Fruit fly (Drosophila melanogaster) whole organism, pupa: Measurements from ENCODE around the gene Acer.

Experiments used
- CG10348 ChIP-seq: fragments of 200-800 bp; sonication (Bioruptor generic); IDR thresholded peaks from 2 replicates; pipeline ENCODE4 v1.3.6; 2022; ENCODE audit warnings: missing biosample characterization, missing genetic modification characterization
- CG12605 ChIP-seq: fragments of 200-800 bp; sonication (Bioruptor generic); IDR thresholded peaks from 2 replicates; pipeline ENCODE4 v1.3.6; 2022; ENCODE audit warnings: missing biosample characterization, missing genetic modification characterization
- CG13204 ChIP-seq: fragments of 200-800 bp; sonication (Bioruptor generic); optimal IDR thresholded peaks from 2 replicates; lab custom pipeline; 2018; ENCODE audit warnings: missing biosample characterization, mild to moderate bottlenecking, missing genetic modification characterization, moderate library complexity
- CG14655 ChIP-seq: fragments of 200-800 bp; sonication (Bioruptor generic); optimal IDR thresholded peaks from 3 replicates; lab custom pipeline; 2017; ENCODE audit warnings: mild to moderate bottlenecking, missing biosample characterization, missing genetic modification reagents, missing genetic modification characterization
- CG15710 ChIP-seq: fragments of 200-800 bp; sonication (Bioruptor generic); optimal IDR thresholded peaks from 2 replicates; lab custom pipeline; 2018; ENCODE audit warnings: missing biosample characterization, mild to moderate bottlenecking, missing genetic modification characterization, moderate library complexity
- CG17806 ChIP-seq: fragments of 200-800 bp; sonication (Bioruptor generic); optimal IDR thresholded peaks from 2 replicates; lab custom pipeline; 2018; ENCODE audit warnings: missing biosample characterization, mild to moderate bottlenecking, missing genetic modification characterization, moderate library complexity
- CG32121 ChIP-seq: fragments of 200-800 bp; sonication (Bioruptor generic); IDR thresholded peaks from 2 replicates; pipeline ENCODE4 v1.3.6; 2022; ENCODE audit warnings: missing biosample characterization, missing genetic modification characterization
- CG34367 ChIP-seq: fragments of 200-800 bp; sonication (Bioruptor generic); optimal IDR thresholded peaks from 2 replicates; lab custom pipeline; 2018; ENCODE audit warnings: missing biosample characterization, mild to moderate bottlenecking, missing genetic modification characterization
- CG4496 ChIP-seq: fragments of 200-800 bp; sonication (Bioruptor generic); IDR thresholded peaks from 3 replicates; pipeline ENCODE4 v1.3.6; 2022; ENCODE audit warnings: missing biosample characterization, missing genetic modification characterization
- CG8159 ChIP-seq: fragments of 200-800 bp; sonication (Bioruptor generic); optimal IDR thresholded peaks from 3 replicates; lab custom pipeline; 2018; ENCODE audit warnings: missing biosample characterization, mild to moderate bottlenecking, missing genetic modification characterization, moderate library complexity
- CG8301 ChIP-seq: fragments of 200-800 bp; sonication (Bioruptor generic); optimal IDR thresholded peaks from 2 replicates; lab custom pipeline; 2018; ENCODE audit warnings: missing biosample characterization, mild to moderate bottlenecking, missing genetic modification characterization
- CG9948 ChIP-seq: fragments of 200-800 bp; sonication (Bioruptor generic); optimal IDR thresholded peaks from 2 replicates; lab custom pipeline; 2018; ENCODE audit warnings: missing biosample characterization, mild to moderate bottlenecking, missing genetic modification characterization, moderate library complexity
- D1 ChIP-seq: fragments of 200-800 bp; sonication (Bioruptor generic); optimal IDR thresholded peaks from 2 replicates; lab custom pipeline; 2018; ENCODE audit warnings: missing biosample characterization, mild to moderate bottlenecking, missing genetic modification characterization, moderate library complexity
- EcR ChIP-seq: fragments of 200-800 bp; sonication (Bioruptor generic); optimal IDR thresholded peaks from 3 replicates; lab custom pipeline; 2019; ENCODE audit warnings: missing biosample characterization, missing genetic modification characterization, mild to moderate bottlenecking, moderate library complexity, missing genetic modification reagents
- Ets98B ChIP-seq: fragments of 200-800 bp; sonication (Bioruptor generic); IDR thresholded peaks from 2 replicates; pipeline ENCODE4 v1.3.6; 2022; ENCODE audit warnings: missing biosample characterization, missing genetic modification characterization
- Pif1A ChIP-seq: fragments of 200-800 bp; sonication (Bioruptor generic); optimal IDR thresholded peaks from 3 replicates; lab custom pipeline; 2016; ENCODE audit warnings: missing biosample characterization, missing genetic modification characterization
- Pif1B ChIP-seq: fragments of 200-800 bp; sonication (Bioruptor generic); optimal IDR thresholded peaks from 3 replicates; lab custom pipeline; 2016; ENCODE audit warnings: missing biosample characterization, missing genetic modification characterization
- Snoo ChIP-seq: fragments of 200-800 bp; sonication (Bioruptor generic); optimal IDR thresholded peaks from 3 replicates; lab custom pipeline; 2017; ENCODE audit warnings: missing biosample characterization, mild to moderate bottlenecking, missing genetic modification characterization, inconsistent platforms
- fd96Ca ChIP-seq: fragments of 200-800 bp; sonication (Bioruptor generic); IDR thresholded peaks from 3 replicates; pipeline ENCODE4 v1.3.6; 2022; ENCODE audit warnings: missing biosample characterization, missing genetic modification characterization
- gl ChIP-seq: fragments of 200-800 bp; sonication (Bioruptor generic); optimal IDR thresholded peaks from 2 replicates; lab custom pipeline; 2018; ENCODE audit warnings: missing biosample characterization, mild to moderate bottlenecking, missing genetic modification characterization
- rn ChIP-seq: fragments of 200-800 bp; sonication (Bioruptor generic); IDR thresholded peaks from 2 replicates; pipeline ENCODE4 v1.3.6; 2022; ENCODE audit warnings: missing biosample characterization, missing genetic modification characterization

The Acer gene

dm6 chr2L:8521724-8522309 is at the start of gene Acer:
Acer (plus strand) TSS chr2L:8521933.
- TF ChIP-seq rn (GFP tag; lab: Robert Waterston, UW) (no peak), CG34367 (tag; lab: Kevin White, UChicago) (no peak), CG9948 (no peak), CG15710 (tag; lab: Kevin White, UChicago) (no peak), CG8301 (no peak), Ets98B (GFP tag; lab: Robert Waterston, UW) (peak; percentile 32; the same call in 1 of the 2 replicates), CG4496 (0 out of 3 replicates have a peak, but pooled peaks have one; percentile 19), CG14655 (GFP tag; lab: Kevin White, UChicago) (no peak), CG32121 (0 out of 2 replicates have a peak, but pooled peaks have one; percentile 16), EcR (peak; percentile 1), CG12605 (GFP tag; lab: Robert Waterston, UW) (0 out of 2 replicates have a peak, but pooled peaks have one; percentile 46), CG8159 (no peak), gl (tag; lab: Kevin White, UChicago) (no peak), CG17806 (no peak)
- TF ChIP-seq, all 21 proteins: peak for 5

dm6 chr2L:8473448-8473847 is 48.3 kb upstream of the Acer start:
- TF ChIP-seq CG8301: peak; percentile 77
- TF ChIP-seq CG32121: peak; percentile 30; the same call in 1 of the 2 replicates
- peak; percentile 88 for TF ChIP-seq CG17806
- peak; percentile 73 for TF ChIP-seq Snoo
- TF ChIP-seq CG34367 (tag; lab: Kevin White, UChicago): peak; percentile 64
- TF ChIP-seq CG8159: peak; percentile 88
- peak; percentile 82 for TF ChIP-seq CG14655 (GFP tag; lab: Kevin White, UChicago)
- peak; percentile 51 for TF ChIP-seq D1 (tag; lab: Kevin White, UChicago)
- TF ChIP-seq fd96Ca (GFP tag; lab: Robert Waterston, UW): peak; percentile 73
- TF ChIP-seq CG4496: peak; percentile 81
- TF ChIP-seq CG15710 (tag; lab: Kevin White, UChicago): peak; percentile 79
- peak; percentile 74 for TF ChIP-seq Ets98B (GFP tag; lab: Robert Waterston, UW)
- TF ChIP-seq CG13204 (GFP tag; lab: Kevin White, UChicago): peak; percentile 75
- peak; percentile 80 for TF ChIP-seq CG9948
- TF ChIP-seq CG10348 (GFP tag; lab: Robert Waterston, UW): no peak
- peak; percentile 76 for TF ChIP-seq Pif1A (GFP tag; lab: Kevin White, UChicago)
- peak; percentile 56 for TF ChIP-seq CG12605 (GFP tag; lab: Robert Waterston, UW)
- TF ChIP-seq Pif1B (GFP tag; lab: Kevin White, UChicago): peak; percentile 80
- TF ChIP-seq EcR: peak; percentile 32
- TF ChIP-seq gl (tag; lab: Kevin White, UChicago): peak; percentile 65
- TF ChIP-seq rn (GFP tag; lab: Robert Waterston, UW): peak; percentile 45; the same call in 1 of the 2 replicates

DNA sequence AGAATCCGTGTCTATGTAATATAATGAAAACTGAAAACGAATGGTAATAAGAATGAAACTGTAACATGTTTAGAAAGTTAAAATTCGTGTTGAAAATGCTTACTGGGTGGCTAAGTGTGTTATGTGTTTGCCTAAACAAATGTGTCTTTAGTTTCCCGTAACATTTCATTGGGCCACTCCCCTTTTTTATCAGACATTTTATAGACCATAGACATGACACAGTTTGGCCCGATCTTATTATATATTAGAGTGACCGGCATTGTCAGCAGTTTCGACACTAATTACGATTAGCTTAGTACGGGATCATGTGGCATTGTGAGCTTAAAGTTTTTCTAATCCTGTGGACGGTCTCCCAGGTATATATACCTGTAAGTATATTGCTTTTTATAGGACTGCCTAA is 44.7 kb upstream of the Acer start, which contains the start of gene CheA29a:
CheA29a (plus strand) TSS at position 301 of the 400 bp plus-strand sequence.
- TF ChIP-seq CG9948: no peak
- TF ChIP-seq Pif1B (GFP tag; lab: Kevin White, UChicago): no peak
- TF ChIP-seq gl (tag; lab: Kevin White, UChicago): no peak

DNA sequence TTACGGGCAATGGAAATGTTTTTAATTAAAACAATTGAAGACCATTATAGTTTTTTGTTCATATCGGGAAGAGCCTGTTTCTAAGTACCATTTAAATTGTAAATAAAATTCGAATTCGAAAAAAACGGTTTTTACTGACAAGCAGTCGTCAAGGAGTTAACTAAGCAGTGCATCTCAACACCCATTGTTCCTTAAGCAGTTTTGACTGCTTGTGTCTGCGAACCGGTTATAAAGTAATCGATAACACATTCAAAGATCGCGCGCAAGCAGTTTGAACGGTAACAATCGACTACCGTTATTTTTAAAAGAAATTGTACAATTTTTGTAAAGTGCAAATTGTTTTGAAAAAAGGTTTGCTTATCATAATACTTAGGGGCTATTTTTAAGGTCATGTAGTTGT is 43.8 kb upstream of the Acer start:
- TF ChIP-seq CG8301 (no peak), CG14655 (GFP tag; lab: Kevin White, UChicago) (no peak), Snoo (no peak), CG15710 (tag; lab: Kevin White, UChicago) (no peak), EcR (no peak), CG12605 (GFP tag; lab: Robert Waterston, UW) (no peak), Ets98B (GFP tag; lab: Robert Waterston, UW) (no peak), CG9948 (no peak), Pif1A (GFP tag; lab: Kevin White, UChicago) (no peak), gl (tag; lab: Kevin White, UChicago) (no peak), D1 (tag; lab: Kevin White, UChicago) (no peak), fd96Ca (GFP tag; lab: Robert Waterston, UW) (no peak), CG13204 (GFP tag; lab: Kevin White, UChicago) (no peak), CG32121 (no peak), Pif1B (GFP tag; lab: Kevin White, UChicago) (no peak), CG34367 (tag; lab: Kevin White, UChicago) (no peak), CG17806 (no peak), rn (GFP tag; lab: Robert Waterston, UW) (no peak), CG8159 (no peak), CG4496 (no peak)

- TF ChIP-seq Snoo: no peak
- no peak for TF ChIP-seq D1 (tag; lab: Kevin White, UChicago)
- no peak for TF ChIP-seq EcR
- TF ChIP-seq CG32121: no peak
- no peak for TF ChIP-seq CG8301
- TF ChIP-seq Pif1B (GFP tag; lab: Kevin White, UChicago): no peak
- TF ChIP-seq CG4496: no peak
- TF ChIP-seq fd96Ca (GFP tag; lab: Robert Waterston, UW): no peak
- no peak for TF ChIP-seq CG17806
- no peak for TF ChIP-seq Ets98B (GFP tag; lab: Robert Waterston, UW)
- TF ChIP-seq CG10348 (GFP tag; lab: Robert Waterston, UW): no peak
These were observed 43.4 kb upstream of the Acer start for dm6 chr2L:8478379-8478778.
